Worm (Caenorhabditis elegans): ENCODE results near the gene T07C4.3.
A peak's percentile ranks its signal among the peaks of the same experiment; 100 is the strongest.

The T07C4.3 gene

DNA sequence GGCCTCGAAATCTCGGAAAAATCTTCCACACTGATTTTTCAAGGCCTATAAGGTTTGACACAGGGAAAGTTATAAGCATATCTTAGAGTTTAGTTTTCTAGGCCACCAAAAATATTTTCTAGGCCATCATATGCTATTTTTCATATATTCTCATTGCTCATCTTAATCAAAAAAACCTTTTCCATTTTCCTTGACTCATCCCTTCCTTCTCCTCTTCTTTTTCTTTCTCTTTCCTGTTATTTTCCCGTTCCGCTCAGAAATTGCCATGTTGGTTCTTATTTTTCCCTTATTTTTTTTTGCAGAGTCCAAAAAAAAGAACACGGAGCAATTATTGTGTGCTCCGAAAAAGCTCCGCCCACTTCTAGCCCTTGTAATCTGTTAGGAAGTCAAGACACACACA is 12.7 kb downstream of the T07C4.3 start, which contains the start of gene tbc-8:
tbc-8 (plus strand) TSS at position 301 of the 400 bp plus-strand sequence.
- TF ChIP-seq lsy-2 (tag; optimal IDR thresholded peaks at IDR 0.05) (no peak), egl-13 (tag; optimal IDR thresholded peaks at IDR 0.05) (no peak), fkh-4 (tag; optimal IDR thresholded peaks at IDR 0.05; ENCODE audit: borderline replicate concordance) (no peak), blmp-1 (tag; optimal IDR thresholded peaks at IDR 0.05) (no peak), rnt-1 (tag; optimal IDR thresholded peaks at IDR 0.05) (no peak), lin-13 (GFP tag; optimal IDR thresholded peaks at IDR 0.05) (no peak), grh-1 (GFP tag; IDR thresholded peaks at IDR 0.05) (no peak), fos-1 (tag; optimal IDR thresholded peaks at IDR 0.05) (no peak), lin-39 (tag; optimal IDR thresholded peaks at IDR 0.05) (no peak), ces-1 (GFP tag; optimal IDR thresholded peaks at IDR 0.05) (no peak), egl-27 (tag; optimal IDR thresholded peaks at IDR 0.05) (no peak), sox-4 (tag; optimal IDR thresholded peaks at IDR 0.05) (no peak), nhr-237 (tag; optimal IDR thresholded peaks at IDR 0.05) (no peak), ama-1 (optimal IDR thresholded peaks at IDR 0.05) (no peak), unc-86 (tag; optimal IDR thresholded peaks at IDR 0.05) (no peak), skn-1 (tag; optimal IDR thresholded peaks at IDR 0.05) (no peak), unc-98 (GFP tag; IDR thresholded peaks at IDR 0.05) (no peak), ztf-4 (tag; optimal IDR thresholded peaks at IDR 0.05) (no peak)

DNA sequence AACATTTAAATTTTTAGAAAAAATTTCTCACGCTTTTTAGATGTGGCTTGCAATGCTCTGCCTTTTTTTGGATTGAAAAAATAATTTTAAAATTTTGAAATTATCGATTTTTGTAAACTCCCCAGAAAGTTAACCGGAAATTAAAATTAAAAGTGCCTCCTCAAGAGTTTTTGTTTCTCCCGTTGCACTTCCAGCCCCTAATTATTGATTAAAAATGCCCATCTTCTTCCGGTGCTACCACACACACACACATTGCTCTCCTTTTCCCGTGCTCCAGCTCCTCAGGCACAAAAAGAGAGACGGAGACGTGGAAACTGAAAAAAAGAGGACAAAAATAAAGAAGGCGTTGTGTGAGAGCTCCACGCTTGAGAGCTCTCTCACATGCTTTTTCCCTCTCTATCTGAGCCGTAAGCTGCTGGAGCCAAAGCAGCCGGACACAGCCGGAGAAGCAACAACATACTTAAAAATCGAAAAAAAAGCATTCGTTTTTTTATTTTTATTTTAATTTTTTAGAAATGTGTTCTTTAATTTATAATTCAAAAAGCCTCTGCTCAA is 15.5 kb downstream of the T07C4.3 start:
- peak; percentile 69 for TF ChIP-seq fkh-8 (tag; optimal IDR thresholded peaks at IDR 0.05)
- no peak for TF ChIP-seq skn-1 (tag; optimal IDR thresholded peaks at IDR 0.05)
- no peak for TF ChIP-seq elt-2 (tag; optimal IDR thresholded peaks at IDR 0.05)
- no peak for TF ChIP-seq unc-98 (GFP tag; IDR thresholded peaks at IDR 0.05)
- no peak for TF ChIP-seq nhr-237 (tag; optimal IDR thresholded peaks at IDR 0.05)
- peak; percentile 6 for TF ChIP-seq unc-86 (tag; optimal IDR thresholded peaks at IDR 0.05)
- no peak for TF ChIP-seq lin-13 (GFP tag; optimal IDR thresholded peaks at IDR 0.05)
- no peak for TF ChIP-seq aly-2 (tag; optimal IDR thresholded peaks at IDR 0.05)
- TF ChIP-seq pax-3 (tag; optimal IDR thresholded peaks at IDR 0.05), result no peak
- peak; percentile 27 for TF ChIP-seq egl-13 (tag; optimal IDR thresholded peaks at IDR 0.05)
- peak; percentile 11 for TF ChIP-seq swsn-7 (tag; optimal IDR thresholded peaks at IDR 0.05)
- no peak for TF ChIP-seq C16A3.4 (tag; optimal IDR thresholded peaks at IDR 0.05)
- TF ChIP-seq sptf-1 (tag; optimal IDR thresholded peaks at IDR 0.05), result no peak
- no peak for TF ChIP-seq C34B4.2 (tag; optimal IDR thresholded peaks at IDR 0.05)
- TF ChIP-seq ama-1 (optimal IDR thresholded peaks at IDR 0.05), result no peak
- peak in 1 of 2 experiments; percentile 26 for TF ChIP-seq lsy-2 (tag; optimal IDR thresholded peaks at IDR 0.05)
- no peak for TF ChIP-seq nhr-20 (tag; optimal IDR thresholded peaks at IDR 0.05)
- TF ChIP-seq mep-1 (tag; optimal IDR thresholded peaks at IDR 0.05), result peak; percentile 11
- no peak for TF ChIP-seq snu-23 (GFP tag; optimal IDR thresholded peaks at IDR 0.05)
- TF ChIP-seq sup-37 (GFP tag; optimal IDR thresholded peaks at IDR 0.05), result no peak
- peak in 1 of 3 experiments; percentile 40 for TF ChIP-seq ceh-82 (tag; optimal IDR thresholded peaks at IDR 0.05)
- peak; percentile 58 for TF ChIP-seq lin-14 (GFP tag; optimal IDR thresholded peaks at IDR 0.05)
- peak; percentile 30 for TF ChIP-seq nhr-47 (tag; optimal IDR thresholded peaks at IDR 0.05)
- TF ChIP-seq tbx-2 (tag; optimal IDR thresholded peaks at IDR 0.05), result no peak
- TF ChIP-seq lin-35 (GFP tag; optimal IDR thresholded peaks at IDR 0.05), result no peak
- no peak for TF ChIP-seq efl-1 (optimal IDR thresholded peaks at IDR 0.05)
- TF ChIP-seq efl-1 (GFP tag; optimal IDR thresholded peaks at IDR 0.05 in 1 of 2), result peak in 1 of 2 experiments; percentile 85

DNA sequence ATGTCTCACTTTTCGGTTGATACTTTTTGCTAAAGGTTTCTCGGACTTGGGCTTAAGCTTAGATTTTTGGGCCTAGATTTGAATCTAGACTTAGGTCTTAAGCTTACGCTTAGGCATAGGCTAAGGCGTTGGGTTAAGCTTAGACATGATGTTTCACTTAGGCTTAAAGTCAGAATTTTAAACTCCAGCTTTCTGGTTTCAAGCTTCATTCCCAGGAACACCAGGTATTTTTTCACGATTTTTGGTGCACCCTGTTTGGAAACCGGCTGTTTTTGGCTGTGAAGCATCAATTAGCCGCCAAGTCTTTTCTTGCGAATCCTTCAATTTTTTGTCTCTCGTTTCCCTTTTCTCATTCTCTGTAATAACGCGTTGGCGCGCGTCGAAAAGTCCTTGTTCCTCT is 21.9 kb downstream of the T07C4.3 start:
- TF ChIP-seq irx-1 (tag; optimal IDR thresholded peaks at IDR 0.05), result no peak
- TF ChIP-seq grh-1 (GFP tag; IDR thresholded peaks at IDR 0.05), result no peak
- TF ChIP-seq zip-4 (GFP tag; optimal IDR thresholded peaks at IDR 0.05), result no peak
- TF ChIP-seq aha-1 (tag; optimal IDR thresholded peaks at IDR 0.05), result no peak
- no peak for TF ChIP-seq Y116A8C.19 (tag; optimal IDR thresholded peaks at IDR 0.05; ENCODE audit: borderline replicate concordance)
